Fruit fly (Drosophila melanogaster) whole organism, wandering third instar larva: Measurements from ENCODE around the gene Psa.

Source experiments
- Abd-B ChIP-seq: fragments of >200 bp; optimal IDR thresholded peaks from 2 replicates; lab custom pipeline; 2017; ENCODE audit warnings: missing biosample characterization, missing genetic modification characterization
- CG32264 ChIP-seq: fragments of 200-800 bp; sonication (Bioruptor generic); optimal IDR thresholded peaks from 2 replicates; lab custom pipeline; 2016; ENCODE audit warnings: missing biosample characterization, missing genetic modification characterization
- CG9705 ChIP-seq: fragments of 200-800 bp; sonication (Bioruptor generic); optimal IDR thresholded peaks from 2 replicates; lab custom pipeline; 2018; ENCODE audit warnings: missing biosample characterization, mild to moderate bottlenecking, missing genetic modification characterization
- CrebA ChIP-seq: fragments of 200-800 bp; sonication (Bioruptor generic); optimal IDR thresholded peaks from 2 replicates; lab custom pipeline; 2016; ENCODE audit warnings: missing biosample characterization, mild to moderate bottlenecking, missing genetic modification characterization, borderline replicate concordance
- Dfd ChIP-seq: fragments of >200 bp; optimal IDR thresholded peaks from 2 replicates; lab custom pipeline; 2017; ENCODE audit warnings: missing biosample characterization, missing genetic modification characterization
- Dif ChIP-seq: fragments of 200-275, 200-300 bp; sonication (Bioruptor generic); optimal IDR thresholded peaks from 2 replicates; lab custom pipeline; 2018; ENCODE audit warnings: missing biosample characterization, missing genetic modification characterization; ENCODE audit not compliant: partially characterized antibody
- GATAd ChIP-seq: sonication (Bioruptor generic); optimal IDR thresholded peaks from 2 replicates; lab custom pipeline; 2016; ENCODE audit warnings: missing biosample characterization, missing genetic modification characterization
- HLH106 ChIP-seq: fragments of 200-800 bp; optimal IDR thresholded peaks from 3 replicates; lab custom pipeline; 2019; ENCODE audit warnings: missing biosample characterization, mild to moderate bottlenecking, missing genetic modification characterization, moderate library complexity
- Hnf4 ChIP-seq: fragments of 200-800 bp; sonication (Bioruptor generic); optimal IDR thresholded peaks from 2 replicates; lab custom pipeline; 2016; ENCODE audit warnings: missing biosample characterization, mild to moderate bottlenecking, missing genetic modification characterization
- Hr78 ChIP-seq: fragments of >200 bp; optimal IDR thresholded peaks from 2 replicates; lab custom pipeline; 2017; ENCODE audit warnings: missing biosample characterization, missing genetic modification characterization
- Hr83 ChIP-seq: fragments of 200-300 bp; sonication (Bioruptor generic); optimal IDR thresholded peaks from 2 replicates; lab custom pipeline; 2016; ENCODE audit warnings: missing biosample characterization, mild to moderate bottlenecking, missing genetic modification characterization, moderate library complexity; ENCODE audit not compliant: poor library complexity, severe bottlenecking
- Jra ChIP-seq: sonication (Bioruptor generic); optimal IDR thresholded peaks from 2 replicates; lab custom pipeline; 2016; ENCODE audit warnings: missing biosample characterization, missing genetic modification characterization
- Mio ChIP-seq: sonication (Bioruptor generic); optimal IDR thresholded peaks from 2 replicates; lab custom pipeline; 2016; ENCODE audit warnings: missing biosample characterization, missing genetic modification characterization
- Myc ChIP-seq: fragments of >200 bp; optimal IDR thresholded peaks from 2 replicates; lab custom pipeline; 2017
- N ChIP-seq: fragments of >200 bp; optimal IDR thresholded peaks from 2 replicates; lab custom pipeline; 2018; ENCODE audit warnings: missing biosample characterization, missing external identifiers, missing genetic modification characterization
- OdsH ChIP-seq: fragments of 200-800 bp; sonication (Bioruptor generic); optimal IDR thresholded peaks from 2 replicates; lab custom pipeline; 2016; ENCODE audit warnings: missing biosample characterization, mild to moderate bottlenecking, missing genetic modification characterization
- Rel ChIP-seq, 2 experiments: fragments of 200-800 bp; sonication (Bioruptor generic) in 1 of 2; optimal IDR thresholded peaks; 2 replicates in 1 of 2; 3 replicates in 1 of 2; lab custom pipeline; 2016 to 2019; ENCODE audit warnings: mild to moderate bottlenecking in 2 of 2, missing biosample characterization in 2 of 2, missing genetic modification characterization in 2 of 2, moderate library complexity in 1 of 2
- Sp1 ChIP-seq: fragments of 200-800 bp; sonication (Bioruptor generic); optimal IDR thresholded peaks from 3 replicates; lab custom pipeline; 2019; ENCODE audit warnings: missing biosample characterization, mild to moderate bottlenecking, missing genetic modification characterization, moderate library complexity
- Vsx2 ChIP-seq: fragments of 200-300, 225-300 bp; sonication (Bioruptor generic); optimal IDR thresholded peaks from 2 replicates; lab custom pipeline; 2018; ENCODE audit warnings: missing biosample characterization, missing genetic modification characterization; ENCODE audit not compliant: partially characterized antibody
- br ChIP-seq: fragments of 200-800 bp; sonication (Bioruptor generic); optimal IDR thresholded peaks from 2 replicates; lab custom pipeline; 2016; ENCODE audit warnings: missing biosample characterization, missing genetic modification characterization
- brk ChIP-seq: fragments of 200-800 bp; sonication (Bioruptor generic); optimal IDR thresholded peaks from 2 replicates; lab custom pipeline; 2016; ENCODE audit warnings: missing biosample characterization, mild to moderate bottlenecking, missing genetic modification characterization
- dl ChIP-seq, 2 experiments: fragments of 175-275, 200-275 bp in 1 of 2; fragments of 200-275 bp in 1 of 2; sonication (Bioruptor generic); optimal IDR thresholded peaks; lab custom pipeline; 2018; ENCODE audit warnings: mild to moderate bottlenecking in 2 of 2, missing biosample characterization in 2 of 2, missing genetic modification characterization in 2 of 2, moderate library complexity in 2 of 2; ENCODE audit not compliant: partially characterized antibody in 2 of 2, insufficient read depth in 1 of 2
- dmrt93B ChIP-seq: fragments of 200-800 bp; sonication (Bioruptor generic); optimal IDR thresholded peaks from 2 replicates; lab custom pipeline; 2018; ENCODE audit warnings: missing biosample characterization, mild to moderate bottlenecking, missing genetic modification characterization
- dsf ChIP-seq: sonication (Bioruptor generic); optimal IDR thresholded peaks from 2 replicates; lab custom pipeline; 2016; ENCODE audit warnings: missing biosample characterization, missing genetic modification characterization, borderline replicate concordance
- ey ChIP-seq: fragments of 200-800 bp; sonication (Bioruptor generic); optimal IDR thresholded peaks from 2 replicates; lab custom pipeline; 2016; ENCODE audit warnings: missing biosample characterization, missing genetic modification characterization
- foxo ChIP-seq, 2 experiments: fragments of 200-800 bp; sonication (Bioruptor generic); optimal IDR thresholded peaks; 2 replicates in 1 of 2; 3 replicates in 1 of 2; lab custom pipeline; 2016 to 2017; ENCODE audit warnings: missing biosample characterization in 2 of 2, missing genetic modification characterization in 2 of 2
- fru ChIP-seq: fragments of 200-800 bp; sonication (Bioruptor generic); optimal IDR thresholded peaks from 3 replicates; lab custom pipeline; 2016; ENCODE audit warnings: missing biosample characterization, mild to moderate bottlenecking, missing genetic modification characterization
- h ChIP-seq: fragments of 200-800 bp; sonication (Bioruptor generic); optimal IDR thresholded peaks from 3 replicates; lab custom pipeline; 2016; ENCODE audit warnings: missing biosample characterization, mild to moderate bottlenecking, missing genetic modification characterization
- jim ChIP-seq: fragments of 175-275, 200-325 bp; sonication (Bioruptor generic); optimal IDR thresholded peaks from 2 replicates; lab custom pipeline; 2016; ENCODE audit warnings: missing biosample characterization, mild to moderate bottlenecking, missing genetic modification characterization
- lola ChIP-seq: fragments of >200 bp; optimal IDR thresholded peaks from 2 replicates; lab custom pipeline; 2017; ENCODE audit warnings: missing biosample characterization, missing genetic modification characterization
- pan ChIP-seq: fragments of >200 bp; optimal IDR thresholded peaks from 2 replicates; lab custom pipeline; 2017
- psq ChIP-seq: fragments of 200-800 bp; sonication (Bioruptor generic); optimal IDR thresholded peaks from 3 replicates; lab custom pipeline; 2017; ENCODE audit warnings: missing biosample characterization, mild to moderate bottlenecking, missing genetic modification characterization, moderate library complexity
- rgr ChIP-seq: fragments of 200-800 bp; sonication (Bioruptor generic); optimal IDR thresholded peaks from 3 replicates; lab custom pipeline; 2016; ENCODE audit warnings: missing biosample characterization, mild to moderate bottlenecking, missing genetic modification characterization
- sage ChIP-seq: fragments of 200-800 bp; sonication (Bioruptor generic); optimal IDR thresholded peaks from 2 replicates; lab custom pipeline; 2016; ENCODE audit warnings: missing biosample characterization, mild to moderate bottlenecking, missing genetic modification characterization
- sv ChIP-seq: fragments of 200-800 bp; sonication (Bioruptor generic); optimal IDR thresholded peaks from 3 replicates; lab custom pipeline; 2016; ENCODE audit warnings: missing biosample characterization, missing genetic modification characterization
- tai ChIP-seq: sonication (Bioruptor generic); optimal IDR thresholded peaks from 2 replicates; lab custom pipeline; 2016; ENCODE audit warnings: missing biosample characterization, missing genetic modification characterization
- usp ChIP-seq: fragments of >200 bp; optimal IDR thresholded peaks from 2 replicates; lab custom pipeline; 2017; ENCODE audit warnings: missing biosample characterization, missing genetic modification characterization
- woc ChIP-seq: sonication (Bioruptor generic); optimal IDR thresholded peaks from 2 replicates; lab custom pipeline; 2016; ENCODE audit warnings: missing biosample characterization, mild to moderate bottlenecking, missing genetic modification characterization

Psa gene

DNA sequence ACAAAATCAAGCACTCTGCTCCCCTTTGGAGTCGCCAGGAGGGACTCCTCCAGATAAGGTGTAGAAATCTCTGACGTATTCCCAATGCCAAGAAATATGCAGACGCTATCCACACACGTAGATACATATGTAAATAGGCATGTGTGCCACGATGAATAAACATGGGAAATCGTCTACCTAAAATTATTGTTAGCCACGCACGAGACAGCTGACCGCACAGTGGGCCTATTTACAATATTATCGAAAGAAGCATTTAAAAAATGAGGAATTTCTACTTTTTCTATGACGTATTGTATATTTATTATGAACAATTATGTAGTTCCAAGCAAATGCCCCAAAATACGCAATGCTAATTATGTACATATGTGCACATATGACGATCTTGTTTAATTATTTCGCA lies 46.5 kb downstream of the Psa start:
- TF ChIP-seq dmrt93B (no peak), OdsH (no peak), Hr83 (GFP tag; lab: Kevin White, UChicago) (peak; percentile 54), br (GFP tag; lab: Kevin White, UChicago) (no peak), CrebA (GFP tag; lab: Kevin White, UChicago) (no peak), Hnf4 (GFP tag; lab: Kevin White, UChicago) (peak; percentile 5), rgr (GFP tag; lab: Kevin White, UChicago) (peak; percentile 12)
- TF ChIP-seq, all 38 proteins: peak for 3

DNA sequence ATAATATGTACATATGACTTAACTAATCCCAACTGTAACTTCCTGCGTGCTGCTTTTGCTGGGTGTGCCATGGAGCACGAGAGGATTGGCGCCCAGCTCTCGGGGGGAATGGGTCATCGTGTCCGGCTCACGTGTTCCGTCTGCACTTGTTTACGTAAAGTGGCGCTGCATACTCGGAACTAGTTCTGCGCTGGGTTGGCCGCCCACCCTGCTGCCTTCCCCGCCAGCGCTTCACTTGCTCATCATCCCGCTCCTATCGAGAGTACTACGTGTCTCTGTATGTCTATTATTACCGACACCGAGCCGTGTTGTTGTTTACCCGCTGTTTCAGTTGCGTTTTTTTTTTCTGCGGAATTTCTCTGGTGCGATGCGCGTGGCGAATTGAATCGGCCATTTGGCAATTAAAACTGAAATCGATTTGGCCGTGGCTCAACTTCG lies 47.0 kb downstream of the Psa start:
- TF ChIP-seq usp (no peak), Sp1 (GFP tag; lab: Kevin White, UChicago) (no peak), fru (GFP tag; lab: Kevin White, UChicago) (no peak), Dif (no peak), dl (GFP tag; optimal IDR thresholded peaks at IDR 0.05; lab: Kevin White, UChicago; ENCODE audit: insufficient read depth in 1 of 2, partially characterized antibody in 2 of 2) (no peak), Hnf4 (GFP tag; lab: Kevin White, UChicago) (no peak), CrebA (GFP tag; lab: Kevin White, UChicago) (no peak), ey (GFP tag; lab: Kevin White, UChicago) (no peak), OdsH (no peak), Jra (no peak), dmrt93B (no peak), brk (GFP tag; lab: Kevin White, UChicago) (no peak), tai (no peak), GATAd (GFP tag; lab: Kevin White, UChicago) (no peak)

DNA sequence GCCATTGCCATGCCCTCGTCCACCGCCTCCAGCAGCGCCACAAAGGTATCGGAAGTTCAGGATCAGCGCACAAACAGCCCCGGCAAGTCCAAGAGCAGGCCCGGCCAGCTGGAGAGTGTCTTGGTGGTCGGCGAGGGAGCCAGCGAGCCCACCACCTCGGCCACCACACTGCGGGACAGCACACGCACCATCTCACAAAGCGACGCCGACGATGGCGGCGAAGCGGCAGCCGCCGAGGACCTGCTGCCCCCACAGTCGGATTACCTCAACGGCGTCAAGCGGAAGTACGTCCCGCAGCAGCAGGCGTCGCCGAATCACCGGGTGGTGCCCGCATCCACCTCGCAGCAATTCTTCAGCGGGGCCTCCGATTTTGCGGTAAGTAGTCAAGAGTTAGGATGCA lies 48.3 kb downstream of the Psa start:
- TF ChIP-seq CG9705 (GFP tag; lab: Kevin White, UChicago) (no peak), lola (no peak)

DNA sequence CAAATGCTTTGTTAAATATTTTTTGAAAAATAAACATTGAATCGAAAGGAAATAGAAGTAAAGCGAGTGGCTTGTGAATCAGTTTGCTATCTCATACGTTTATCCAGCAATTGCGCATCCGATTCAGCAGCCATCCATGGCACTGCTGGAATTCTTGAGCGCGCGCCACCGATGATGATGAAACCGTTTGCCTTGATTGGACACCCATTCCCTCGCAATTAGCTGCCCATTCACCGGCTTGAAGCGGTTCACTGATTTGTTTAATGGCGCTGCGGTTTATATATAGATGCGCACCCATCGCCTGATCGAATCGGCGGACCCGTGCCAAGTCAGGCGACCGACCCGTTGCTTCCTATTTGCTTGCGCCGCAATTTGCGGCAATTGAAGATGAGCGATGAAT lies 50.5 kb downstream of the Psa start, which contains the start of gene Pcyt2:
Gene Pcyt2, plus strand, starts transcription at position 301 of the 400 bp plus-strand sequence.
- TF ChIP-seq Myc (lab: Kevin White, UChicago), result no peak
- TF ChIP-seq dsf, result no peak
- no peak for TF ChIP-seq Mio (GFP tag; lab: Kevin White, UChicago)
- no peak for TF ChIP-seq dl (GFP tag; optimal IDR thresholded peaks at IDR 0.05; lab: Kevin White, UChicago; ENCODE audit: insufficient read depth in 1 of 2, partially characterized antibody in 2 of 2)
- TF ChIP-seq Abd-B (GFP tag; lab: Kevin White, UChicago), result no peak

DNA sequence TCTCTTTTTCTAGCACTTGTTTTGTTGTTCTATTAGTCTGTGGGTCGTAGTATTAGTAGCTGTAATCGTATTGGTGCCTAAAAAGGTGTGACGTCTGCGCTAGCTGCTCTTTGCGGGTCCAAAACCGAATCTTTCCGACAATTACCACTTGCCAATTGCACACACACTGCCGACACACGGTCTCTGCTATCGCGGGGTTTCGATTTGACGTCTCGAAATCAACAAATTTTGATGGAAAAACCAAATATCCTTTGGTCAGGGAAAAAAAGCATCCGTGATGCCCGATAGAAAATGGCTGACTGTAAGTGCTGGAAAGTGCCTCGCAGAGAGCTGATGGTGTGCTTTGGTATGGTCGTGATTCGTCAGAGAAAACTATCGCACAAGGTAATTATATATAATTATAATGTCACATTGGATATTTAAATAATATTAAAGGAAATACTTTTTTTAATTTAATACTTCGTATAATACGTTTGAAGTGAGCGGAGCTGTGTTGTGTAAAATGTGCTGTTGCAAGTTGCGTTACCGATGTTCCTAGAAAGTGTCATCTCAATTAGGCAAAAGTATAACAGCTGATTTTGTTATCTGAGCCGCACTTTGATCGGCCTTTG lies 55.6 kb downstream of the Psa start, which contains the start of the genes Pex10 and CG12099:
Gene Pex10, plus strand, starts transcription at position 51 of the 611 bp plus-strand sequence.
Gene CG12099, minus strand, starts transcription at position 307 of the 611 bp plus-strand sequence.
- TF ChIP-seq CG32264 (GFP tag; lab: Kevin White, UChicago) (peak; percentile 9), Hr78 (GFP tag; lab: Kevin White, UChicago) (no peak), Dif (no peak), lola (no peak), usp (no peak), Sp1 (GFP tag; lab: Kevin White, UChicago) (peak; percentile 87), foxo (GFP tag; optimal IDR thresholded peaks at IDR 0.05; lab: Kevin White, UChicago) (peak in 1 of 2 experiments; percentile 93), br (GFP tag; lab: Kevin White, UChicago) (peak; percentile 78), psq (GFP tag; lab: Kevin White, UChicago) (peak; percentile 84), dsf (no peak), Abd-B (GFP tag; lab: Kevin White, UChicago) (no peak), woc (peak; percentile 67), Hr83 (GFP tag; lab: Kevin White, UChicago) (peak; percentile 31), GATAd (GFP tag; lab: Kevin White, UChicago) (peak; percentile 61), h (GFP tag; lab: Kevin White, UChicago) (peak; percentile 90), jim (GFP tag; lab: Kevin White, UChicago) (no peak), HLH106 (peak; percentile 92), Hnf4 (GFP tag; lab: Kevin White, UChicago) (peak; percentile 90), pan (lab: Kevin White, UChicago) (no peak), Dfd (GFP tag; lab: Kevin White, UChicago) (no peak), CrebA (GFP tag; lab: Kevin White, UChicago) (no peak), N (no peak), OdsH (peak; percentile 88), dmrt93B (peak; percentile 84), ey (GFP tag; lab: Kevin White, UChicago) (peak; percentile 80), tai (no peak), sage (GFP tag; lab: Kevin White, UChicago) (no peak), Rel (GFP tag; optimal IDR thresholded peaks at IDR 0.05; lab: Kevin White, UChicago) (peak; percentile 61), Rel (tag; optimal IDR thresholded peaks at IDR 0.05; lab: Kevin White, UChicago) (peak; percentile 66), sv (GFP tag; lab: Kevin White, UChicago) (peak; percentile 92), brk (GFP tag; lab: Kevin White, UChicago) (no peak), Mio (GFP tag; lab: Kevin White, UChicago) (no peak), fru (GFP tag; lab: Kevin White, UChicago) (peak; percentile 80), Vsx2 (GFP tag; lab: Kevin White, UChicago) (no peak)
